Fruit fly (Drosophila melanogaster): ENCODE data around the gene CG42331.

The CG42331 gene

DNA sequence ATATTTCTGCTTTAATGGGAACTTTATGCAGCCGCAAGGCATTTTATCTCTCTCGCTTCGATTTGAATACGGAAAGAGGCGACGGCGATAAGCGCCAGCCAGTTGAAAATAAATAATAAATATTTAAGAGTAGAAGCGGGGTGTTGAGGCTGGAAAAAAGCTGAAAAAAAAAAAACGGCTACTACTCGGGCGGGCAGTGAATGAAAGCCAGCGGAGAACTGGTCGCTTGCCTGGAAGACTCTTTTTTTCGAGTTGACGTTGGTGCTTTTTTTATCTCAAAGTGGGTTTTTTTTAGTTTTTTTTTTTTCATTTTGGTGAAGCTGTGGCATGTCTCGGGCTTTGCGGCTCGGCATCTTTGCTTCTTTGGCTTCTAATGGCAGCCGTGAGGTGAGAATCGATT is 1.4 kb downstream of the CG42331 start:
- TF ChIP-seq eve (GFP tag; optimal IDR thresholded peaks at IDR 0.05) (no peak), rib (GFP tag; IDR thresholded peaks at IDR 0.05) (no peak), CG2875 (GFP tag; optimal IDR thresholded peaks at IDR 0.05) (no peak), CG31441 (GFP tag; IDR thresholded peaks at IDR 0.05) (no peak), CG9932 (GFP tag; IDR thresholded peaks at IDR 0.05) (no peak), cwo (GFP tag; optimal IDR thresholded peaks at IDR 0.05) (no peak), sqz (GFP tag; optimal IDR thresholded peaks at IDR 0.05) (peak; percentile 58), Doc2 (GFP tag; IDR thresholded peaks at IDR 0.05) (no peak), abd-A (tag; optimal IDR thresholded peaks at IDR 0.05) (peak; percentile 2), CG3281 (GFP tag; optimal IDR thresholded peaks at IDR 0.05) (no peak), CG18764 (GFP tag; optimal IDR thresholded peaks at IDR 0.05) (no peak), br (optimal IDR thresholded peaks at IDR 0.05) (no peak), nau (GFP tag; optimal IDR thresholded peaks at IDR 0.05) (no peak), Xrp1 (GFP tag; IDR thresholded peaks at IDR 0.05) (no peak), ara (GFP tag; IDR thresholded peaks at IDR 0.05) (no peak), fd3F (GFP tag; optimal IDR thresholded peaks at IDR 0.05) (no peak), lab (GFP tag; optimal IDR thresholded peaks at IDR 0.05) (no peak)

dm6 chr3R:24777101-24777500 is 5.1 kb downstream of the CG42331 start:
- TF ChIP-seq CG7357 (GFP tag; IDR thresholded peaks at IDR 0.05) = no peak
- no peak for TF ChIP-seq ATbp (GFP tag; optimal IDR thresholded peaks at IDR 0.05)
- no peak for TF ChIP-seq fd64A (GFP tag; optimal IDR thresholded peaks at IDR 0.05)
- TF ChIP-seq CG11398 (GFP tag; optimal IDR thresholded peaks at IDR 0.05) = no peak
- TF ChIP-seq CG2129 (GFP tag; IDR thresholded peaks at IDR 0.05; ENCODE audit: partially characterized antibody) = no peak
- TF ChIP-seq CG9727 (GFP tag; optimal IDR thresholded peaks at IDR 0.05) = no peak
- no peak for TF ChIP-seq Tbp (GFP tag; optimal IDR thresholded peaks at IDR 0.05)
- TF ChIP-seq NFAT (GFP tag; IDR thresholded peaks at IDR 0.05) = no peak
- no peak for TF ChIP-seq knrl (GFP tag; IDR thresholded peaks at IDR 0.05; ENCODE audit: partially characterized antibody)
- no peak for TF ChIP-seq CrebB (tag; optimal IDR thresholded peaks at IDR 0.05)
- no peak for TF ChIP-seq CG12299 (tag; optimal IDR thresholded peaks at IDR 0.05)
- no peak for TF ChIP-seq Awh (GFP tag; IDR thresholded peaks at IDR 0.05)
- TF ChIP-seq Jarid2 (GFP tag; optimal IDR thresholded peaks at IDR 0.05) = no peak
- TF ChIP-seq esg (GFP tag; conservative IDR thresholded peaks at IDR 0.05) = no peak
- TF ChIP-seq CG12104 (GFP tag; optimal IDR thresholded peaks at IDR 0.05) = no peak
- no peak for TF ChIP-seq gt (GFP tag; IDR thresholded peaks at IDR 0.05)
- no peak for TF ChIP-seq Mrtf (GFP tag; IDR thresholded peaks at IDR 0.05)
- TF ChIP-seq Hr78 (GFP tag; optimal IDR thresholded peaks at IDR 0.05) = no peak
- no peak for TF ChIP-seq CG9437 (GFP tag; optimal IDR thresholded peaks at IDR 0.05)
- TF ChIP-seq CG8944 (GFP tag; optimal IDR thresholded peaks at IDR 0.05) = no peak
- peak; percentile 50 for TF ChIP-seq Sox102F (GFP tag; optimal IDR thresholded peaks at IDR 0.05)
- no peak for TF ChIP-seq CG11723 (GFP tag; optimal IDR thresholded peaks at IDR 0.05)
- TF ChIP-seq pum (GFP tag; optimal IDR thresholded peaks at IDR 0.05) = no peak
- TF ChIP-seq sens (GFP tag) = peak; percentile 33
- no peak for TF ChIP-seq lilli (GFP tag; optimal IDR thresholded peaks at IDR 0.05)
- TF ChIP-seq nerfin-1 (tag; optimal IDR thresholded peaks at IDR 0.05) = no peak
- TF ChIP-seq salm (tag; optimal IDR thresholded peaks at IDR 0.05) = no peak
- no peak for TF ChIP-seq CG7987 (GFP tag; optimal IDR thresholded peaks at IDR 0.05)
- TF ChIP-seq h (optimal IDR thresholded peaks at IDR 0.05) = no peak
- no peak for TF ChIP-seq Hr3 (GFP tag; optimal IDR thresholded peaks at IDR 0.05)
- TF ChIP-seq Asciz (GFP tag; optimal IDR thresholded peaks at IDR 0.05) = peak; percentile 9
- peak; percentile 51 for TF ChIP-seq oc (tag; optimal IDR thresholded peaks at IDR 0.05)
- no peak for TF ChIP-seq az2 (GFP tag; optimal IDR thresholded peaks at IDR 0.05)
- no peak for TF ChIP-seq grau (tag; optimal IDR thresholded peaks at IDR 0.05)
- peak; percentile 12 for TF ChIP-seq dmrt99B (tag; optimal IDR thresholded peaks at IDR 0.05)
- TF ChIP-seq CG31441 (GFP tag; IDR thresholded peaks at IDR 0.05) = no peak
